Fruit fly (Drosophila melanogaster): ENCODE data around the gene glo.

glo gene

dm6 chr3R:11855156-11855555 is 35.9 kb upstream of the glo start (continued):
- no peak for TF ChIP-seq CG15601 (tag; optimal IDR thresholded peaks at IDR 0.05)
- TF ChIP-seq CG18262 (tag; optimal IDR thresholded peaks at IDR 0.05), result peak; percentile 29
- peak; percentile 15; the same call in 1 of the 2 replicates for TF ChIP-seq E2f2 (GFP tag; IDR thresholded peaks at IDR 0.05)
- TF ChIP-seq CG32767 (GFP tag; IDR thresholded peaks at IDR 0.05), result no peak
- TF ChIP-seq vnd (GFP tag; IDR thresholded peaks at IDR 0.05; ENCODE audit: partially characterized antibody), result no peak
- TF ChIP-seq vfl (GFP tag; optimal IDR thresholded peaks at IDR 0.05), result no peak
- no peak for TF ChIP-seq shn (GFP tag; optimal IDR thresholded peaks at IDR 0.05)
- TF ChIP-seq ssp (GFP tag; IDR thresholded peaks at IDR 0.05), result no peak
- no peak for TF ChIP-seq CG12236 (GFP tag; optimal IDR thresholded peaks at IDR 0.05)
- TF ChIP-seq CG6765 (GFP tag; optimal IDR thresholded peaks at IDR 0.05), result no peak
- TF ChIP-seq ase (GFP tag; IDR thresholded peaks at IDR 0.05), result no peak
- no peak for TF ChIP-seq CG2129 (GFP tag; IDR thresholded peaks at IDR 0.05; ENCODE audit: partially characterized antibody)
- peak; percentile 44 for TF ChIP-seq CG17359 (tag; optimal IDR thresholded peaks at IDR 0.05)
- peak; percentile 51 for TF ChIP-seq CG15269 (tag; optimal IDR thresholded peaks at IDR 0.05)
- TF ChIP-seq CG5245 (GFP tag; optimal IDR thresholded peaks at IDR 0.05), result no peak
- no peak for TF ChIP-seq Nf-YC (tag; optimal IDR thresholded peaks at IDR 0.05)
- TF ChIP-seq Dip2 (GFP tag; IDR thresholded peaks at IDR 0.05), result no peak
- TF ChIP-seq Trl (optimal IDR thresholded peaks at IDR 0.05), result no peak
- TF ChIP-seq Trl (GFP tag; optimal IDR thresholded peaks at IDR 0.05), result no peak
- no peak for TF ChIP-seq YL-1 (GFP tag; optimal IDR thresholded peaks at IDR 0.05)
- peak; percentile 45 for TF ChIP-seq grau (tag; optimal IDR thresholded peaks at IDR 0.05)
- TF ChIP-seq Nf-YB (GFP tag; optimal IDR thresholded peaks at IDR 0.05), result no peak
- TF ChIP-seq fd96Cb (tag; optimal IDR thresholded peaks at IDR 0.05), result peak; percentile 17
- TF ChIP-seq CG34376 (GFP tag; optimal IDR thresholded peaks at IDR 0.05), result no peak
- no peak for TF ChIP-seq btn (GFP tag; optimal IDR thresholded peaks at IDR 0.05)
- TF ChIP-seq CG9215 (GFP tag; IDR thresholded peaks at IDR 0.05), result no peak
- no peak for TF ChIP-seq odd (GFP tag; optimal IDR thresholded peaks at IDR 0.05)
- no peak for TF ChIP-seq dmrt11E (tag; optimal IDR thresholded peaks at IDR 0.05)
- no peak for TF ChIP-seq C15 (GFP tag; IDR thresholded peaks at IDR 0.05)
- TF ChIP-seq CG31365 (tag; optimal IDR thresholded peaks at IDR 0.05), result no peak
- peak; percentile 6 for TF ChIP-seq CG13296 (GFP tag; optimal IDR thresholded peaks at IDR 0.05)
- TF ChIP-seq Awh (GFP tag; IDR thresholded peaks at IDR 0.05), result no peak
- no peak for TF ChIP-seq yki (optimal IDR thresholded peaks at IDR 0.05)
- no peak for TF ChIP-seq CG7963 (GFP tag; IDR thresholded peaks at IDR 0.05; ENCODE audit: partially characterized antibody)
- no peak for TF ChIP-seq p53 (GFP tag; optimal IDR thresholded peaks at IDR 0.05)
- no peak for TF ChIP-seq CG10565 (GFP tag; optimal IDR thresholded peaks at IDR 0.05)
- no peak for TF ChIP-seq her (GFP tag; optimal IDR thresholded peaks at IDR 0.05)
- TF ChIP-seq Bdp1 (GFP tag; optimal IDR thresholded peaks at IDR 0.05), result no peak
- TF ChIP-seq CG14860 (GFP tag; IDR thresholded peaks at IDR 0.05; ENCODE audit: partially characterized antibody), result no peak
- TF ChIP-seq twi (tag; optimal IDR thresholded peaks at IDR 0.05), result no peak
- no peak for TF ChIP-seq CG5953 (GFP tag; IDR thresholded peaks at IDR 0.05)
- peak; percentile 17; the same call in 1 of the 3 replicates for TF ChIP-seq ci (GFP tag; IDR thresholded peaks at IDR 0.05)
- TF ChIP-seq CG4328 (GFP tag; optimal IDR thresholded peaks at IDR 0.05), result no peak
- TF ChIP-seq Jarid2 (GFP tag; optimal IDR thresholded peaks at IDR 0.05), result no peak
- no peak for TF ChIP-seq Asciz (GFP tag; optimal IDR thresholded peaks at IDR 0.05)
- TF ChIP-seq Hr3 (GFP tag; optimal IDR thresholded peaks at IDR 0.05), result peak; percentile 2
- no peak for TF ChIP-seq CG13775 (GFP tag; optimal IDR thresholded peaks at IDR 0.05)
- no peak for TF ChIP-seq CG6813 (GFP tag; optimal IDR thresholded peaks at IDR 0.05)
- peak; percentile 19; the same call in 2 of the 3 replicates for TF ChIP-seq B-H1 (GFP tag; IDR thresholded peaks at IDR 0.05)
- no peak for TF ChIP-seq da (GFP tag; optimal IDR thresholded peaks at IDR 0.05)
- TF ChIP-seq chn (GFP tag; optimal IDR thresholded peaks at IDR 0.05), result no peak
- no peak for TF ChIP-seq BtbVII (GFP tag; optimal IDR thresholded peaks at IDR 0.05)
